Worm (Caenorhabditis elegans) whole organism, early embryonic: ENCODE measurements around the gene twk-10.

Experiments
- ama-1 ChIP-seq: fragments of 150-350 bp; optimal IDR thresholded peaks from 2 replicates; lab custom pipeline; 2014
- scrt-1 ChIP-seq: fragments of 200-800 bp; sonication (Bioruptor generic); IDR thresholded peaks from 2 replicates; pipeline ENCODE4 v1.3.6; 2022; ENCODE audit warnings: missing genetic modification characterization, missing compliant biosample characterization
- tbx-11 ChIP-seq: fragments of 200-800 bp; sonication (Bioruptor generic); IDR thresholded peaks from 2 replicates; pipeline ENCODE4 v1.3.6; 2022; ENCODE audit warnings: missing genetic modification characterization, missing compliant biosample characterization
- tbx-37 ChIP-seq: fragments of 200-800 bp; sonication (Bioruptor generic); conservative IDR thresholded peaks from 2 replicates; pipeline ENCODE4 v1.3.6; 2022; ENCODE audit warnings: missing genetic modification reagents, missing genetic modification characterization, missing compliant biosample characterization

ce11 chrV:6513786-6514430 is 38.2 kb upstream of the twk-10 start:
- TF ChIP-seq tbx-11 (GFP tag; lab: Robert Waterston, UW), result no peak
- TF ChIP-seq scrt-1 (GFP tag; lab: Robert Waterston, UW), result no peak
- TF ChIP-seq tbx-37 (GFP tag; lab: Robert Waterston, UW), result no peak
- no peak for TF ChIP-seq ama-1 (lab: Kevin White, UChicago)
